Fruit fly (Drosophila melanogaster) whole organism, embryonic: ENCODE data around the gene CG18748.

Experiments
- BEAF-32 ChIP-seq: fragments of 200-800 bp; sonication (Bioruptor generic); optimal IDR thresholded peaks from 3 replicates; lab custom pipeline; 2017; ENCODE audit warnings: missing biosample characterization, missing genetic modification characterization, mild to moderate bottlenecking, moderate library complexity, missing genetic modification reagents
- CG10274 ChIP-seq: fragments of 200-800 bp; sonication (Bioruptor generic); optimal IDR thresholded peaks from 3 replicates; lab custom pipeline; 2017; ENCODE audit warnings: missing biosample characterization, mild to moderate bottlenecking, missing genetic modification characterization
- CG11695 ChIP-seq: fragments of 200-800 bp; sonication (Bioruptor generic); IDR thresholded peaks from 3 replicates; pipeline ENCODE4 v1.3.6; 2022; ENCODE audit warnings: missing biosample characterization, missing genetic modification characterization
- CG14050 ChIP-seq: fragments of 200-800 bp; sonication (Bioruptor generic); IDR thresholded peaks from 3 replicates; pipeline ENCODE4 v1.3.6; 2022; ENCODE audit warnings: missing biosample characterization, missing genetic modification characterization
- CG14965 ChIP-seq: fragments of 200-800 bp; sonication (Bioruptor generic); optimal IDR thresholded peaks from 2 replicates; lab custom pipeline; 2016; ENCODE audit warnings: missing biosample characterization, missing genetic modification characterization, borderline replicate concordance
- CG16813 ChIP-seq: fragments of 200-800 bp; sonication (Bioruptor generic); IDR thresholded peaks from 3 replicates; pipeline ENCODE4 v1.3.6; 2022; ENCODE audit warnings: missing biosample characterization, missing genetic modification characterization; ENCODE audit not compliant: partially characterized antibody
- CG17802 ChIP-seq: fragments of 200-800 bp; sonication (Bioruptor generic); optimal IDR thresholded peaks from 2 replicates; lab custom pipeline; 2018; ENCODE audit warnings: missing biosample characterization, mild to moderate bottlenecking, missing genetic modification characterization, moderate library complexity
- CG33213 ChIP-seq: fragments of 200-800 bp; sonication (Bioruptor generic); optimal IDR thresholded peaks from 3 replicates; lab custom pipeline; 2016; ENCODE audit warnings: missing biosample characterization, missing genetic modification characterization
- CG3407 ChIP-seq: fragments of 200-800 bp; sonication (Bioruptor generic); optimal IDR thresholded peaks from 2 replicates; lab custom pipeline; 2018; ENCODE audit warnings: missing biosample characterization, mild to moderate bottlenecking, missing genetic modification characterization
- CG3847 ChIP-seq: fragments of 200-800 bp; sonication (Bioruptor generic); IDR thresholded peaks from 2 replicates; pipeline ENCODE4 v1.3.6; 2022; ENCODE audit warnings: missing biosample characterization, missing genetic modification characterization
- CG4820 ChIP-seq: fragments of 200-800 bp; sonication (Bioruptor generic); optimal IDR thresholded peaks from 3 replicates; lab custom pipeline; 2016; ENCODE audit warnings: missing biosample characterization, missing genetic modification characterization
- CG6689 ChIP-seq: fragments of 200-800 bp; sonication (Bioruptor generic); IDR thresholded peaks from 2 replicates; pipeline ENCODE4 v1.3.6; 2022; ENCODE audit warnings: missing biosample characterization, missing genetic modification characterization
- CG8290 ChIP-seq, 3 experiments: fragments of 200-800 bp; sonication (Bioruptor generic); optimal IDR thresholded peaks; 2 replicates each; lab custom pipeline; 2016 to 2019; ENCODE audit warnings: missing biosample characterization in 3 of 3, missing genetic modification characterization in 3 of 3, mild to moderate bottlenecking in 2 of 3, moderate library complexity in 1 of 3
- CG8924 ChIP-seq: fragments of 200-800 bp; optimal IDR thresholded peaks from 3 replicates; lab custom pipeline; 2019; ENCODE audit warnings: missing biosample characterization, mild to moderate bottlenecking, missing genetic modification characterization, moderate library complexity
- CG9727 ChIP-seq: fragments of 200-800 bp; sonication (Bioruptor generic); optimal IDR thresholded peaks from 3 replicates; lab custom pipeline; 2017; ENCODE audit warnings: missing biosample characterization, mild to moderate bottlenecking, missing genetic modification characterization
- CoRest ChIP-seq: fragments of 200-800 bp; sonication (Bioruptor generic); optimal IDR thresholded peaks from 3 replicates; lab custom pipeline; 2018; ENCODE audit warnings: missing biosample characterization, mild to moderate bottlenecking, missing genetic modification characterization, moderate library complexity
- D19B ChIP-seq: fragments of 200-800 bp; sonication (Bioruptor generic); optimal IDR thresholded peaks from 2 replicates; lab custom pipeline; 2017; ENCODE audit warnings: missing biosample characterization, mild to moderate bottlenecking, missing genetic modification characterization
- Dp ChIP-seq: fragments of 200-800 bp; sonication (Bioruptor generic); optimal IDR thresholded peaks from 2 replicates; lab custom pipeline; 2018; ENCODE audit warnings: missing biosample characterization, mild to moderate bottlenecking, missing genetic modification characterization, moderate library complexity
- Elba2 ChIP-seq: fragments of 200-800 bp; sonication (Bioruptor generic); optimal IDR thresholded peaks from 3 replicates; lab custom pipeline; 2016; ENCODE audit warnings: missing biosample characterization, missing genetic modification characterization
- H2.0 ChIP-seq: fragments of 200-800 bp; sonication (Bioruptor generic); IDR thresholded peaks from 2 replicates; pipeline ENCODE4 v1.3.6; 2022; ENCODE audit warnings: missing biosample characterization, missing genetic modification characterization
- HLH4C ChIP-seq: fragments of 200-800 bp; sonication (Bioruptor generic); IDR thresholded peaks from 3 replicates; pipeline ENCODE4 v1.3.6; 2022; ENCODE audit warnings: missing biosample characterization, missing genetic modification characterization; ENCODE audit not compliant: partially characterized antibody
- Hmr ChIP-seq: fragments of 200-800 bp; sonication (Bioruptor generic); optimal IDR thresholded peaks from 3 replicates; lab custom pipeline; 2017; ENCODE audit warnings: mild to moderate bottlenecking, missing biosample characterization, missing genetic modification reagents, missing genetic modification characterization
- Hmx ChIP-seq: fragments of 200-800 bp; sonication (Bioruptor generic); optimal IDR thresholded peaks from 2 replicates; lab custom pipeline; 2016; ENCODE audit warnings: missing biosample characterization, missing genetic modification characterization
- Hr51 ChIP-seq, 2 experiments: fragments of 200-800 bp; sonication (Bioruptor generic); optimal IDR thresholded peaks; 2 replicates in 1 of 2; 3 replicates in 1 of 2; lab custom pipeline; 2016 to 2018; ENCODE audit warnings: missing biosample characterization in 2 of 2, missing genetic modification characterization in 2 of 2, mild to moderate bottlenecking in 1 of 2, moderate library complexity in 1 of 2
- MTF-1 ChIP-seq: fragments of 200-800 bp; sonication (Bioruptor generic); optimal IDR thresholded peaks from 2 replicates; lab custom pipeline; 2018; ENCODE audit warnings: missing biosample characterization, mild to moderate bottlenecking, missing genetic modification characterization, borderline replicate concordance
- Oli ChIP-seq: fragments of 200-800 bp; sonication (Bioruptor generic); optimal IDR thresholded peaks from 2 replicates; lab custom pipeline; 2018; ENCODE audit warnings: missing biosample characterization, mild to moderate bottlenecking, missing genetic modification characterization, moderate library complexity
- Ptx1 ChIP-seq: fragments of 200-800 bp; sonication (Bioruptor generic); IDR thresholded peaks from 2 replicates; pipeline ENCODE4 v1.3.6; 2022; ENCODE audit warnings: missing biosample characterization, missing genetic modification characterization
- Six4 ChIP-seq: fragments of 200-800 bp; sonication (Bioruptor generic); optimal IDR thresholded peaks from 2 replicates; lab custom pipeline; 2016; ENCODE audit warnings: missing biosample characterization, missing genetic modification characterization
- Sox100B ChIP-seq: fragments of 200-800 bp; sonication (Bioruptor generic); optimal IDR thresholded peaks from 3 replicates; lab custom pipeline; 2018; ENCODE audit warnings: missing biosample characterization, mild to moderate bottlenecking, missing genetic modification characterization
- Ssrp ChIP-seq: fragments of 200-800 bp; sonication (Bioruptor generic); optimal IDR thresholded peaks from 2 replicates; lab custom pipeline; 2018; ENCODE audit warnings: missing biosample characterization, mild to moderate bottlenecking, missing genetic modification characterization, moderate library complexity
- Usf ChIP-seq: fragments of 200-800 bp; sonication (Bioruptor generic); optimal IDR thresholded peaks from 2 replicates; lab custom pipeline; 2017; ENCODE audit warnings: missing genotype, missing biosample characterization, missing genetic modification characterization
- ato ChIP-seq: fragments of 200-800 bp; sonication (Bioruptor generic); IDR thresholded peaks from 2 replicates; pipeline ENCODE4 v1.3.6; 2022; ENCODE audit warnings: missing biosample characterization, missing genetic modification characterization; ENCODE audit not compliant: partially characterized antibody
- caup ChIP-seq: fragments of 200-800 bp; sonication (Bioruptor generic); optimal IDR thresholded peaks from 3 replicates; lab custom pipeline; 2017; ENCODE audit warnings: missing biosample characterization, mild to moderate bottlenecking, missing genetic modification characterization, moderate library complexity; ENCODE audit not compliant: severe bottlenecking
- cg ChIP-seq: fragments of 200-800 bp; sonication (Bioruptor generic); optimal IDR thresholded peaks from 3 replicates; lab custom pipeline; 2019; ENCODE audit warnings: missing biosample characterization, mild to moderate bottlenecking, missing genetic modification characterization, moderate library complexity
- ewg ChIP-seq: fragments of 200-800 bp; sonication (Bioruptor generic); optimal IDR thresholded peaks from 3 replicates; lab custom pipeline; 2017; ENCODE audit warnings: mild to moderate bottlenecking, missing biosample characterization, missing genetic modification reagents, missing genetic modification characterization
- exex ChIP-seq: fragments of 200-800 bp; sonication (Bioruptor generic); optimal IDR thresholded peaks from 4 replicates; lab custom pipeline; 2018; ENCODE audit warnings: missing biosample characterization, mild to moderate bottlenecking, missing genetic modification characterization, moderate library complexity
- eyg ChIP-seq: fragments of 200-800 bp; sonication (Bioruptor generic); optimal IDR thresholded peaks from 3 replicates; lab custom pipeline; 2016; ENCODE audit warnings: missing biosample characterization, missing genetic modification characterization
- fu2 ChIP-seq: fragments of 200-800 bp; sonication (Bioruptor generic); optimal IDR thresholded peaks from 2 replicates; lab custom pipeline; 2016; ENCODE audit warnings: missing biosample characterization, missing genetic modification characterization
- grau ChIP-seq: fragments of 200-800 bp; optimal IDR thresholded peaks from 3 replicates; lab custom pipeline; 2019; ENCODE audit warnings: missing biosample characterization, mild to moderate bottlenecking, missing genetic modification characterization, moderate library complexity
- mld ChIP-seq: fragments of 200-800 bp; sonication (Bioruptor generic); IDR thresholded peaks from 3 replicates; pipeline ENCODE4 v1.3.6; 2022; ENCODE audit warnings: missing biosample characterization, missing genetic modification characterization; ENCODE audit not compliant: partially characterized antibody
- nerfin-2 ChIP-seq: fragments of 200-800 bp; sonication (Bioruptor generic); IDR thresholded peaks from 2 replicates; pipeline ENCODE4 v1.3.6; 2022; ENCODE audit warnings: missing biosample characterization, missing genetic modification characterization; ENCODE audit not compliant: partially characterized antibody
- org-1 ChIP-seq: fragments of 200-800 bp; sonication (Bioruptor generic); optimal IDR thresholded peaks from 2 replicates; lab custom pipeline; 2017; ENCODE audit warnings: missing biosample characterization, missing genetic modification characterization
- pfk ChIP-seq: fragments of 200-800 bp; sonication (Bioruptor generic); optimal IDR thresholded peaks from 2 replicates; lab custom pipeline; 2018; ENCODE audit warnings: missing biosample characterization, mild to moderate bottlenecking, missing genetic modification characterization, moderate library complexity
- salm ChIP-seq: fragments of 200-800 bp; sonication (Bioruptor generic); optimal IDR thresholded peaks from 2 replicates; lab custom pipeline; 2018; ENCODE audit warnings: missing biosample characterization, mild to moderate bottlenecking, missing genetic modification characterization
- sna ChIP-seq: fragments of 200-800 bp; sonication (Bioruptor generic); IDR thresholded peaks from 2 replicates; pipeline ENCODE4 v1.3.6; 2022; ENCODE audit warnings: missing biosample characterization, missing genetic modification characterization; ENCODE audit not compliant: partially characterized antibody
- so ChIP-seq: fragments of 200-800 bp; sonication (Bioruptor generic); IDR thresholded peaks from 3 replicates; pipeline ENCODE4 v1.3.6; 2022; ENCODE audit warnings: missing biosample characterization, missing genetic modification characterization
- stwl ChIP-seq: fragments of 200-800 bp; sonication (Bioruptor generic); optimal IDR thresholded peaks from 3 replicates; lab custom pipeline; 2018; ENCODE audit warnings: missing biosample characterization, mild to moderate bottlenecking, missing genetic modification characterization, moderate library complexity
- tll ChIP-seq, 2 experiments: fragments of 200-800 bp in 1 of 2; fragments of >200 bp in 1 of 2; sonication (Bioruptor generic) in 1 of 2; optimal IDR thresholded peaks; 2 replicates each; lab custom pipeline; 2017 to 2019; ENCODE audit warnings: missing biosample characterization in 2 of 2, missing genetic modification characterization in 2 of 2, mild to moderate bottlenecking in 1 of 2, moderate library complexity in 1 of 2
- wor ChIP-seq: fragments of 200-800 bp; sonication (Bioruptor generic); IDR thresholded peaks from 2 replicates; pipeline ENCODE4 v1.3.6; 2022; ENCODE audit warnings: missing biosample characterization, missing genetic modification characterization

Gene CG18748

DNA sequence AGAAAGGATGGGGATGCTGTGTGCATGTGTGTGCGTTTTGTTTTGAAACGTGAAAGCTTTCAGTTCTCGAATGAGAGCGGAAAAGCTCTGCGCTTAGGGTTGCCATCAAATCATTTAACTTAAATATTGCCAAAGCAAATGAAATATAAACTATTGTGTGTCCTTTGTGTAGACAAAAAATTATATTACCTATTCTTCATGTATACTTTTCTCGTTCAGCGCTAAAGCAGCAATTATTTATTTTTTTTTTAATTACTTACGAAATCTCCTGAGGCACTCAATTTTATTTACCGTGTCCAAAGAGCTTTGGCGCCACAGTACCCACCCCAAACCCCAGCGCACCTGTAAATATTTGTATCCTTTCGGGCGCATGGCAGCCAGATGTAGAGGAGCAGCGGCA lies 33.8 kb upstream of the CG18748 start (continued):
- peak; percentile 50; the same call in 1 of the 2 replicates for TF ChIP-seq H2.0
- TF ChIP-seq D19B (GFP tag; lab: Kevin White, UChicago): peak; percentile 20
- TF ChIP-seq fu2 (GFP tag; lab: Kevin White, UChicago): no peak
- no peak for TF ChIP-seq wor (GFP tag; lab: Robert Waterston, UW)
- TF ChIP-seq BEAF-32 (GFP tag; lab: Kevin White, UChicago): no peak
- TF ChIP-seq CG3407 (GFP tag; lab: Kevin White, UChicago): no peak
- TF ChIP-seq CG33213: no peak
- TF ChIP-seq mld (GFP tag; lab: Robert Waterston, UW): no peak
- TF ChIP-seq sna (GFP tag; lab: Robert Waterston, UW): no peak
- TF ChIP-seq CG3847 (GFP tag; lab: Robert Waterston, UW): peak; percentile 30
- peak; percentile 33 for TF ChIP-seq grau (tag; lab: Kevin White, UChicago)
- TF ChIP-seq Six4: no peak
- TF ChIP-seq HLH4C (GFP tag; lab: Robert Waterston, UW): no peak
- TF ChIP-seq org-1 (GFP tag; lab: Kevin White, UChicago): no peak
- no peak for TF ChIP-seq Hmx (GFP tag; lab: Kevin White, UChicago)
- TF ChIP-seq CG14965 (GFP tag; lab: Kevin White, UChicago): no peak
- peak; percentile 26 for TF ChIP-seq CG9727 (GFP tag; lab: Kevin White, UChicago)
- TF ChIP-seq Usf (GFP tag; lab: Kevin White, UChicago): no peak
- no peak for TF ChIP-seq CG8924 (tag; lab: Kevin White, UChicago)
- no peak for TF ChIP-seq ato
- TF ChIP-seq so: no peak
- no peak for TF ChIP-seq nerfin-2 (GFP tag; lab: Robert Waterston, UW)
- TF ChIP-seq CG11695 (GFP tag; lab: Robert Waterston, UW): 0 out of 3 replicates have a peak, but pooled peaks have one; percentile 28
- peak; percentile 80 for TF ChIP-seq Hmr (GFP tag; lab: Kevin White, UChicago)
- no peak for TF ChIP-seq CG16813 (GFP tag; lab: Robert Waterston, UW)
- TF ChIP-seq tll (GFP tag; optimal IDR thresholded peaks at IDR 0.05; lab: Kevin White, UChicago): no peak
- TF ChIP-seq CG8290 (GFP tag; optimal IDR thresholded peaks at IDR 0.05; lab: Kevin White, UChicago): no peak
- no peak for TF ChIP-seq CG8290 (tag; optimal IDR thresholded peaks at IDR 0.05; lab: Kevin White, UChicago)
- TF ChIP-seq CoRest (tag; lab: Kevin White, UChicago): peak; percentile 30
- peak; percentile 19 for TF ChIP-seq caup
- TF ChIP-seq eyg (GFP tag; lab: Kevin White, UChicago): no peak
- TF ChIP-seq CG14050: no peak
- peak; percentile 37 for TF ChIP-seq ewg (GFP tag; lab: Kevin White, UChicago)
- no peak for TF ChIP-seq Elba2 (GFP tag; lab: Kevin White, UChicago)
- TF ChIP-seq pfk (GFP tag; lab: Kevin White, UChicago): no peak
- peak; percentile 3 for TF ChIP-seq Sox100B (GFP tag; lab: Kevin White, UChicago)
- TF ChIP-seq CG4820 (GFP tag; lab: Kevin White, UChicago): no peak
- TF ChIP-seq salm (tag; lab: Kevin White, UChicago): no peak
- TF ChIP-seq Ssrp: no peak
- TF ChIP-seq MTF-1 (GFP tag; lab: Kevin White, UChicago): no peak
- TF ChIP-seq CG6689 (GFP tag; lab: Robert Waterston, UW): peak; percentile 49
- no peak for TF ChIP-seq stwl (tag; lab: Kevin White, UChicago)
- TF ChIP-seq Hr51 (GFP tag; optimal IDR thresholded peaks at IDR 0.05; lab: Kevin White, UChicago): peak in 1 of 2 experiments; percentile 53
- no peak for TF ChIP-seq Dp
- no peak for TF ChIP-seq CG17802 (tag; lab: Kevin White, UChicago)
- no peak for TF ChIP-seq cg (GFP tag; lab: Kevin White, UChicago)
- peak; percentile 41 for TF ChIP-seq Oli (tag; lab: Kevin White, UChicago)
- TF ChIP-seq CG10274 (GFP tag; lab: Kevin White, UChicago): no peak
- no peak for TF ChIP-seq exex
- peak; percentile 45 for TF ChIP-seq Ptx1 (GFP tag; lab: Robert Waterston, UW)
